Fruit fly (Drosophila melanogaster) whole organism, embryonic: ENCODE results near the gene Klp67A.
A peak's percentile ranks its signal among the peaks of the same experiment; 100 is the strongest.

Experiments used
- Bdp1 ChIP-seq: fragments of 200-800 bp; sonication (Bioruptor generic); optimal IDR thresholded peaks from 3 replicates; lab custom pipeline; 2016; ENCODE audit warnings: missing biosample characterization, missing genetic modification characterization
- CG10147 ChIP-seq: fragments of 200-800 bp; sonication (Bioruptor generic); optimal IDR thresholded peaks from 2 replicates; lab custom pipeline; 2019; ENCODE audit warnings: missing biosample characterization, mild to moderate bottlenecking, missing genetic modification characterization, moderate library complexity
- CG11093 ChIP-seq: fragments of 200-800 bp; sonication (Bioruptor generic); IDR thresholded peaks from 3 replicates; pipeline ENCODE4 v1.3.6; 2022; ENCODE audit warnings: missing biosample characterization, missing genetic modification characterization
- CG11456 ChIP-seq: fragments of 200-800 bp; sonication (Bioruptor generic); IDR thresholded peaks from 3 replicates; pipeline ENCODE4 v1.3.6; 2022; ENCODE audit warnings: missing biosample characterization, missing genetic modification characterization
- CG11560 ChIP-seq: fragments of 200-800 bp; sonication (Bioruptor generic); IDR thresholded peaks from 3 replicates; pipeline ENCODE4 v1.3.6; 2022; ENCODE audit warnings: missing biosample characterization, missing genetic modification characterization
- CG12104 ChIP-seq: fragments of 200-800 bp; sonication (Bioruptor generic); optimal IDR thresholded peaks from 3 replicates; lab custom pipeline; 2016; ENCODE audit warnings: missing biosample characterization, missing genetic modification characterization
- CG12299 ChIP-seq: fragments of 200-800 bp; sonication (Bioruptor generic); optimal IDR thresholded peaks from 2 replicates; lab custom pipeline; 2018; ENCODE audit warnings: missing biosample characterization, mild to moderate bottlenecking, missing genetic modification characterization
- CG15011 ChIP-seq: fragments of 200-800 bp; sonication (Bioruptor generic); optimal IDR thresholded peaks from 3 replicates; lab custom pipeline; 2018; ENCODE audit warnings: missing biosample characterization, mild to moderate bottlenecking, missing genetic modification characterization
- CG15269 ChIP-seq: fragments of 200-800 bp; sonication (Bioruptor generic); optimal IDR thresholded peaks from 2 replicates; lab custom pipeline; 2018; ENCODE audit warnings: missing biosample characterization, mild to moderate bottlenecking, missing genetic modification characterization, moderate library complexity
- CG1529 ChIP-seq: fragments of 200-800 bp; sonication (Bioruptor generic); optimal IDR thresholded peaks from 3 replicates; lab custom pipeline; 2018; ENCODE audit warnings: missing biosample characterization, missing genetic modification characterization
- CG1647 ChIP-seq: fragments of 200-800 bp; sonication (Bioruptor generic); optimal IDR thresholded peaks from 3 replicates; lab custom pipeline; 2016; ENCODE audit warnings: missing biosample characterization, missing genetic modification characterization
- CG16813 ChIP-seq: fragments of 200-800 bp; sonication (Bioruptor generic); IDR thresholded peaks from 3 replicates; pipeline ENCODE4 v1.3.6; 2022; ENCODE audit warnings: missing biosample characterization, missing genetic modification characterization; ENCODE audit not compliant: partially characterized antibody
- CG2678 ChIP-seq: fragments of 200-800 bp; sonication (Bioruptor generic); optimal IDR thresholded peaks from 3 replicates; lab custom pipeline; 2019; ENCODE audit warnings: missing biosample characterization, mild to moderate bottlenecking, missing genetic modification characterization, moderate library complexity
- CG2875 ChIP-seq: fragments of 200-800 bp; sonication (Bioruptor generic); optimal IDR thresholded peaks from 2 replicates; lab custom pipeline; 2017; ENCODE audit warnings: missing biosample characterization, mild to moderate bottlenecking, missing genetic modification characterization, missing genetic modification reagents
- CG3726 ChIP-seq: fragments of 200-800 bp; sonication (Bioruptor generic); IDR thresholded peaks from 3 replicates; pipeline ENCODE4, ENCODE4 v1.3.6; 2022; ENCODE audit warnings: missing biosample characterization, missing genetic modification characterization
- CG42726 ChIP-seq: fragments of 200-800 bp; sonication (Bioruptor generic); IDR thresholded peaks from 2 replicates; pipeline ENCODE4 v1.3.6; 2022; ENCODE audit warnings: missing biosample characterization, missing genetic modification characterization; ENCODE audit not compliant: partially characterized antibody
- CG6791 ChIP-seq: fragments of 200-800 bp; sonication (Bioruptor generic); IDR thresholded peaks from 3 replicates; pipeline ENCODE4 v1.3.6; 2022; ENCODE audit warnings: missing biosample characterization, missing genetic modification characterization; ENCODE audit not compliant: partially characterized antibody
- CG7271 ChIP-seq: fragments of 200-800 bp; sonication (Bioruptor generic); optimal IDR thresholded peaks from 2 replicates; lab custom pipeline; 2018; ENCODE audit warnings: missing biosample characterization, mild to moderate bottlenecking, missing genetic modification characterization, moderate library complexity
- CG9437 ChIP-seq: fragments of 200-800 bp; sonication (Bioruptor generic); optimal IDR thresholded peaks from 2 replicates; lab custom pipeline; 2018; ENCODE audit warnings: missing biosample characterization, mild to moderate bottlenecking, missing genetic modification characterization
- CTCF ChIP-seq: fragments of 200-800 bp; sonication (Bioruptor generic); optimal IDR thresholded peaks from 2 replicates; lab custom pipeline; 2017; ENCODE audit warnings: missing biosample characterization, mild to moderate bottlenecking, missing genetic modification characterization, moderate library complexity
- Deaf1 ChIP-seq: fragments of 200-800 bp; optimal IDR thresholded peaks from 3 replicates; lab custom pipeline; 2019; ENCODE audit warnings: missing biosample characterization, mild to moderate bottlenecking, missing genetic modification characterization, moderate library complexity
- E2f2 ChIP-seq: fragments of 200-800 bp; sonication (Bioruptor generic); IDR thresholded peaks from 2 replicates; pipeline ENCODE4 v1.3.6; 2022; ENCODE audit warnings: missing biosample characterization, missing genetic modification characterization
- HLH4C ChIP-seq: fragments of 200-800 bp; sonication (Bioruptor generic); IDR thresholded peaks from 3 replicates; pipeline ENCODE4 v1.3.6; 2022; ENCODE audit warnings: missing biosample characterization, missing genetic modification characterization; ENCODE audit not compliant: partially characterized antibody
- HLHmδ ChIP-seq: fragments of 200-800 bp; sonication (Bioruptor generic); optimal IDR thresholded peaks from 2 replicates; lab custom pipeline; 2018; ENCODE audit warnings: missing biosample characterization, mild to moderate bottlenecking, missing genetic modification characterization, moderate library complexity
- Hand ChIP-seq: fragments of 200-800 bp; sonication (Bioruptor generic); optimal IDR thresholded peaks from 2 replicates; lab custom pipeline; 2017; ENCODE audit warnings: mild to moderate bottlenecking, missing biosample characterization, missing genetic modification reagents, missing genetic modification characterization
- Hr51 ChIP-seq, 2 experiments: fragments of 200-800 bp; sonication (Bioruptor generic); optimal IDR thresholded peaks; 2 replicates in 1 of 2; 3 replicates in 1 of 2; lab custom pipeline; 2016 to 2018; ENCODE audit warnings: missing biosample characterization in 2 of 2, missing genetic modification characterization in 2 of 2, mild to moderate bottlenecking in 1 of 2, moderate library complexity in 1 of 2
- MBD-R2 ChIP-seq: fragments of 200-800 bp; sonication (Bioruptor generic); IDR thresholded peaks from 2 replicates; pipeline ENCODE4 v1.3.6; 2022; ENCODE audit warnings: missing biosample characterization, missing genetic modification characterization
- NK7.1 ChIP-seq: fragments of 200-800 bp; sonication (Bioruptor generic); optimal IDR thresholded peaks from 3 replicates; lab custom pipeline; 2016; ENCODE audit warnings: missing biosample characterization, missing genetic modification characterization
- Scr ChIP-seq: fragments of 200-800 bp; sonication (Bioruptor generic); IDR thresholded peaks from 2 replicates; pipeline ENCODE4 v1.3.6; 2022; ENCODE audit warnings: missing biosample characterization, missing genetic modification characterization; ENCODE audit not compliant: partially characterized antibody
- Ssrp ChIP-seq: fragments of 200-800 bp; sonication (Bioruptor generic); optimal IDR thresholded peaks from 2 replicates; lab custom pipeline; 2018; ENCODE audit warnings: missing biosample characterization, mild to moderate bottlenecking, missing genetic modification characterization, moderate library complexity
- Taf1 ChIP-seq: fragments of 200-800 bp; sonication (Bioruptor generic); IDR thresholded peaks from 2 replicates; pipeline ENCODE4 v1.3.6; 2022; ENCODE audit warnings: missing biosample characterization, missing genetic modification characterization
- bbx ChIP-seq: fragments of 200-800 bp; sonication (Bioruptor generic); IDR thresholded peaks from 2 replicates; pipeline ENCODE4 v1.3.6; 2022; ENCODE audit warnings: missing biosample characterization, missing genetic modification characterization; ENCODE audit not compliant: partially characterized antibody
- bcd ChIP-seq: fragments of 200-800 bp; sonication (Bioruptor generic); optimal IDR thresholded peaks from 2 replicates; lab custom pipeline; 2017; ENCODE audit warnings: missing biosample characterization, mild to moderate bottlenecking, missing genetic modification characterization
- corto ChIP-seq: fragments of 200-800 bp; sonication (Bioruptor generic); optimal IDR thresholded peaks from 2 replicates; lab custom pipeline; 2016; ENCODE audit warnings: missing biosample characterization, mild to moderate bottlenecking, missing genetic modification characterization, moderate library complexity
- dan ChIP-seq: fragments of 200-800 bp; sonication (Bioruptor generic); IDR thresholded peaks from 2 replicates; pipeline ENCODE4 v1.3.6; 2022; ENCODE audit warnings: missing biosample characterization, missing genetic modification characterization
- disco-r ChIP-seq: fragments of 200-800 bp; sonication (Bioruptor generic); optimal IDR thresholded peaks from 2 replicates; lab custom pipeline; 2016; ENCODE audit warnings: missing biosample characterization, missing genetic modification characterization
- dmrt11E ChIP-seq: fragments of 200-800 bp; sonication (Bioruptor generic); optimal IDR thresholded peaks from 3 replicates; lab custom pipeline; 2018; ENCODE audit warnings: missing biosample characterization, mild to moderate bottlenecking, missing genetic modification characterization, moderate library complexity
- emc ChIP-seq: fragments of 200-800 bp; sonication (Bioruptor generic); optimal IDR thresholded peaks from 2 replicates; lab custom pipeline; 2016; ENCODE audit warnings: missing biosample characterization, missing genetic modification characterization
- ftz-f1 ChIP-seq: fragments of 200-800 bp; sonication (Bioruptor generic); optimal IDR thresholded peaks from 2 replicates; lab custom pipeline; 2016; ENCODE audit warnings: missing biosample characterization, missing genetic modification characterization
- gce ChIP-seq: fragments of 200-800 bp; sonication (Bioruptor generic); IDR thresholded peaks from 3 replicates; pipeline ENCODE4 v1.3.6; 2022; ENCODE audit warnings: missing biosample characterization, missing genetic modification characterization
- gcm2 ChIP-seq: fragments of 200-800 bp; sonication (Bioruptor generic); optimal IDR thresholded peaks from 2 replicates; lab custom pipeline; 2016; ENCODE audit warnings: missing biosample characterization, missing genetic modification characterization
- grn ChIP-seq: fragments of 200-800 bp; sonication (Bioruptor generic); optimal IDR thresholded peaks from 3 replicates; lab custom pipeline; 2017; ENCODE audit warnings: missing biosample characterization, missing genetic modification characterization
- hb ChIP-seq: fragments of 200-800 bp; sonication (Bioruptor generic); IDR thresholded peaks from 3 replicates; pipeline ENCODE4 v1.3.6; 2022; ENCODE audit warnings: missing biosample characterization, missing genetic modification characterization; ENCODE audit not compliant: partially characterized antibody
- lola ChIP-seq, 3 experiments: fragments of >200 bp in 2 of 3; fragments of 200-800 bp in 1 of 3; sonication (Bioruptor generic) in 1 of 3; optimal IDR thresholded peaks; 2 replicates each; lab custom pipeline; 2017 to 2019; ENCODE audit warnings: missing biosample characterization in 3 of 3, missing genetic modification characterization in 3 of 3, mild to moderate bottlenecking in 1 of 3, moderate library complexity in 1 of 3
- maf-S ChIP-seq: fragments of 200-800 bp; sonication (Bioruptor generic); optimal IDR thresholded peaks from 2 replicates; lab custom pipeline; 2016; ENCODE audit warnings: missing biosample characterization, missing genetic modification characterization
- odd ChIP-seq: fragments of 200-800 bp; sonication (Bioruptor generic); optimal IDR thresholded peaks from 2 replicates; lab custom pipeline; 2017; ENCODE audit warnings: missing biosample characterization, mild to moderate bottlenecking, missing genetic modification characterization
- tll ChIP-seq, 2 experiments: fragments of 200-800 bp in 1 of 2; fragments of >200 bp in 1 of 2; sonication (Bioruptor generic) in 1 of 2; optimal IDR thresholded peaks; 2 replicates each; lab custom pipeline; 2017 to 2019; ENCODE audit warnings: missing biosample characterization in 2 of 2, missing genetic modification characterization in 2 of 2, mild to moderate bottlenecking in 1 of 2, moderate library complexity in 1 of 2
- trem ChIP-seq: fragments of 200-800 bp; optimal IDR thresholded peaks from 3 replicates; lab custom pipeline; 2019; ENCODE audit warnings: missing biosample characterization, mild to moderate bottlenecking, missing genetic modification characterization, moderate library complexity
- zfh1 ChIP-seq: fragments of 200-800 bp; sonication (Bioruptor generic); IDR thresholded peaks from 3 replicates; pipeline ENCODE4 v1.3.6; 2022; ENCODE audit warnings: missing biosample characterization, missing genetic modification characterization

Klp67A gene

dm6 chr3L:9373374-9374004 lies 6.6 kb upstream of the Klp67A start (continued):
- TF ChIP-seq Ssrp (tag; lab: Kevin White, UChicago) (peak; percentile 54), grn (GFP tag; lab: Kevin White, UChicago) (no peak), NK7.1 (no peak), CG7271 (tag; lab: Kevin White, UChicago) (peak; percentile 13), hb (GFP tag; lab: Robert Waterston, UW) (no peak), CG11456 (GFP tag; lab: Robert Waterston, UW) (0 out of 3 replicates have a peak, but pooled peaks have one; percentile 66), CG15269 (tag; lab: Kevin White, UChicago) (peak; percentile 72), dmrt11E (tag; lab: Kevin White, UChicago) (peak; percentile 33), CG16813 (GFP tag; lab: Robert Waterston, UW) (no peak), ftz-f1 (no peak), HLH4C (GFP tag; lab: Robert Waterston, UW) (no peak), CG9437 (GFP tag; lab: Kevin White, UChicago) (peak; percentile 22), Taf1 (GFP tag; lab: Robert Waterston, UW) (peak; percentile 56; the same call in 1 of the 2 replicates), Scr (GFP tag; lab: Robert Waterston, UW) (no peak), HLHmδ (GFP tag; lab: Kevin White, UChicago) (no peak), E2f2 (peak; percentile 41; the same call in 1 of the 2 replicates), CG3726 (0 out of 3 replicates have a peak, but pooled peaks have one; percentile 40), emc (GFP tag; lab: Kevin White, UChicago) (no peak), bcd (GFP tag; lab: Kevin White, UChicago) (peak; percentile 59), gcm2 (GFP tag; lab: Kevin White, UChicago) (no peak), maf-S (GFP tag; lab: Kevin White, UChicago) (no peak), CG10147 (peak; percentile 77), CG42726 (no peak), Deaf1 (tag; lab: Kevin White, UChicago) (no peak), tll (GFP tag; optimal IDR thresholded peaks at IDR 0.05; lab: Kevin White, UChicago) (no peak), lola (GFP tag; optimal IDR thresholded peaks at IDR 0.05; lab: Kevin White, UChicago) (peak in 1 of 3 experiments; percentile 63), zfh1 (GFP tag; lab: Robert Waterston, UW) (peak; percentile 77), CG11560 (tag; lab: Robert Waterston, UW) (no peak), MBD-R2 (peak; percentile 44), CG11093 (GFP tag; lab: Robert Waterston, UW) (peak; percentile 53; the same call in 1 of the 3 replicates), CG12104 (GFP tag; lab: Kevin White, UChicago) (no peak), odd (GFP tag; lab: Kevin White, UChicago) (peak; percentile 69), CG12299 (tag; lab: Kevin White, UChicago) (peak; percentile 12), CG6791 (no peak), disco-r (no peak), gce (GFP tag; lab: Robert Waterston, UW) (0 out of 3 replicates have a peak, but pooled peaks have one; percentile 62), CTCF (GFP tag; lab: Kevin White, UChicago) (peak; percentile 2)

- no peak for TF ChIP-seq corto (GFP tag; lab: Kevin White, UChicago)
- no peak for TF ChIP-seq dan (GFP tag; lab: Robert Waterston, UW)
- TF ChIP-seq CG2875 (GFP tag; lab: Kevin White, UChicago): peak; percentile 2
- TF ChIP-seq trem: no peak
- TF ChIP-seq CG15011 (GFP tag; lab: Kevin White, UChicago): peak; percentile 13
- no peak for TF ChIP-seq Bdp1 (GFP tag; lab: Kevin White, UChicago)
- peak; percentile 12 for TF ChIP-seq CG2678 (tag; lab: Kevin White, UChicago)
- no peak for TF ChIP-seq CG1647 (GFP tag; lab: Kevin White, UChicago)
- TF ChIP-seq Hr51 (GFP tag; optimal IDR thresholded peaks at IDR 0.05; lab: Kevin White, UChicago): no peak
- no peak for TF ChIP-seq Hand
- TF ChIP-seq bbx: peak; percentile 24; the same call in 1 of the 2 replicates
- TF ChIP-seq CG1529 (GFP tag; lab: Kevin White, UChicago): peak; percentile 21
Observed at dm6 chr3L:9372278-9372975, 5.6 kb upstream of the Klp67A start, which contains the start of the genes Hsp67Bc, CG4456 and Hsp22. Gene Hsp67Bc (minus strand): TSS chr3L:9372497. Gene CG4456 (plus strand): TSS chr3L:9372722. Gene Hsp22 (plus strand): TSS chr3L:9372931.
